Worm (Caenorhabditis elegans) whole organism, L4/young adult: ENCODE data around the gene ftt-2.

ENCODE experiments used
- W03F9.2 ChIP-seq: fragments of 150-350 bp; optimal IDR thresholded peaks from 2 replicates; lab custom pipeline; 2014; ENCODE audit warnings: missing biosample characterization, missing genetic modification characterization
- dao-5 ChIP-seq: sonication (generic microtip); optimal IDR thresholded peaks from 2 replicates; lab custom pipeline; 2016; ENCODE audit warnings: missing genotype, missing genetic modification characterization, moderate library complexity, missing compliant biosample characterization
- him-1 ChIP-seq: sonication (generic microtip); optimal IDR thresholded peaks from 2 replicates; lab custom pipeline; 2016; ENCODE audit warnings: missing genotype, missing genetic modification reagents, missing genetic modification characterization, missing compliant biosample characterization

Gene ftt-2

ce11 chrX:11605214-11605765, at the start of gene ftt-2:
TSS of gene ftt-2 (minus strand) at chrX:11605419.
- TF ChIP-seq him-1 (tag; lab: Kevin White, UChicago) (no peak), dao-5 (no peak), W03F9.2 (tag; lab: Kevin White, UChicago) (no peak)

DNA sequence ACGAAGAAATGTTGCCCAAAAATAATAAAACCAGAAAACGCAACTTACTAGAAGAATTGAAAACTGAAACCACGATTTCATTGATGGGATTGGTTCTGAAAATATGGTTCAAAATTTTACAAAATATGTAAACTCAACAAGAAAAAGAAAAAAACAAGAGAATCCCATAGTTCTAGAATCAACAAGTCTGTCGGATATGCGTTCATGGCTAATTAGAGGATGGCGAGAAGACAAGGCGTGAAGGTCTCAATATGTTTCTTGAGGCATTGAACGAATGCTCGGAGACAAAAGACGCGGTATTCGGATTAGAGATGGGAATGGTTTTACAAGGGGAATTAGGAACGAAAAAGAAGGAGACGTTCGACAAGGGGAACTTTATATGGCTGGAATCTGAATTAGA, 45.5 kb upstream of the ftt-2 start, which contains the start of gene cutl-11:
TSS of gene cutl-11 (minus strand) at position 101 of the 400 bp plus-strand sequence.
- TF ChIP-seq W03F9.2 (tag; lab: Kevin White, UChicago) (no peak), him-1 (tag; lab: Kevin White, UChicago) (no peak), dao-5 (no peak)

DNA sequence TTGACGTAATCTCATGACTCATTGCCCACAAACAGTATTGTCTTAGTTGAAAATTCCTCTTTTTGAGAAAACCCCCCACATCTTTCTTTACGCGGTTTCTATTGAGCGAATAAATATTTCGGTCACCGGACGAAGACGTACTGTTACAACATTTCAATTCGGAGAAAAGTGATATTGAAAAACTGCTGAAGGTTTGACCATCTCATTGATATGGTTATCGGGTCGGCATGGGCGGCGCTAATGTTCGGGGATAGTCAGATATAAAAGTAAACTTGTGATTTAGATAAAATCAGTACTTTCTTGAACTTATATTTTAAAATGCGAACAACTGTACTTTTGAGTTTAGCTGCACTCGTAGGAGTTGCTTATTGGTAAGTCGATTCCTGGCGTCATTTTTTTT, 41.9 kb upstream of the ftt-2 start, which contains the start of gene T04F8.8:
TSS of gene T04F8.8 (plus strand) at position 301 of the 400 bp plus-strand sequence.
- TF ChIP-seq dao-5 (no peak), W03F9.2 (tag; lab: Kevin White, UChicago) (no peak), him-1 (tag; lab: Kevin White, UChicago) (no peak)

- TF ChIP-seq dao-5 (no peak), W03F9.2 (tag; lab: Kevin White, UChicago) (no peak), him-1 (tag; lab: Kevin White, UChicago) (no peak)
These were observed 40.3 kb upstream of the ftt-2 start for ce11 chrX:11645517-11645916.

DNA sequence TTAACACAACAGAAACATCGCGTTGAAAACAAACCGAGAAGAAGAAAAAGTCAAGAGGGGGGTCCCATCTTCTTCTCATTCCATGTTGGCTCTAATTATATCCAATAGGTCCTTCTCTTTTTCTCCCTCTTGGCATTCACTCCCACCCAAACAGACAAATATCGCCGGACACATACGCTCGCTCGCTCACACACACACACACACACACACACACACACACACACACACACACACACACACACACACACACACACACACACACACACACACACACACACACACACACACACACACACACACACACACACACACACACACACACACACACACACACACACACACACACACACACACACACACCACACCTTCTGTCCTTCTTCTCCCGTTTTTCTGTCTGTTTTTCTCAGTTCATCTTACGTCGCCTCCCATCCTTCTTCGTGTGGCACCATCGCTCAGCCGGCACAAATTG, 38.6 kb upstream of the ftt-2 start, which contains the start of gene sto-4:
TSS of gene sto-4 (plus strand) at position 360 of the 469 bp plus-strand sequence.
- TF ChIP-seq him-1 (tag; lab: Kevin White, UChicago), result peak; percentile 81

DNA sequence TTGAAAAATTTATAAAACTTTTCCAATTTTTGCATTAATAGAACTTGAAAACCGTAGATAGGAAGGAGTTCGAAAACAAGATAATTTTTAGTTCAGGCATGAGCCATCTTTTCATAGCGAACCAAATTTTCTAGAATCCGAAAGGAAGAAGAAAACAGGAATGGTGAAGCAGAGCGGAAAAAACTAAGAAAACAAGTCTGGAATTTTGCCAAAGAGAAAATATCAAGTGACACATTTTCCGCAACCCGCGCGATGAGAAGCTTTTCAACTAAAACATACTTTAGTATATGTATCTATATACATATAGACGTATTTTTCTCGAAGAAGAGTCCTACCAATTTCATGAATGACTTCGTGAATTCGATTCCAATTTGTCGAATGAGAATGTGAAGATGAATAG, 36.3 kb upstream of the ftt-2 start:
- TF ChIP-seq him-1 (tag; lab: Kevin White, UChicago) (no peak), dao-5 (no peak)

DNA sequence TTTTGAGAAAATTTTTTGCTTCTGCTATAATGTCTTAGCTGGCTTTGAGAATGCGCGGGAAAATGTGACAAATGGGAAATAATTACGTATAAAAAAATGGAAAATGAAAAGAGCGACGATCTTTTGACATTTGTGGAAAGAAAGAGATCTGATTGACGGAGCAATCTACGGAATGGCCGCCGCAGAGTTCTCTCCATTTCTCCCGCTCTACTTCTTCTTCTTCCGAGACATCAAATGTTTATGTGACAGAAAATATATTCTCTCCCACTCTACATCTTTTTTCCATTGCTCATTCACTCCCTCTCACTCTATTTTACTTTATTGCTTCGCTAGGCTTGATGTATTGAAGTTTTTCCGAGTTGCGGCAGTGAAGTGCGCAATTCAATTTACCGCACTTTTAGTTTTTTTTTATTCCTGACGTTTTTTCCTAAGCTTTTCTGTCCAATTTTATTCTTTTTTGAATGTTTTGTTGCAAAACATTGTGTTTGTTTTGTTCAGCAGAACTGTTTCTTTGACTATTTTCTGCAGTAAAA, 35.3 kb upstream of the ftt-2 start:
- TF ChIP-seq W03F9.2 (tag; lab: Kevin White, UChicago) (no peak), him-1 (tag; lab: Kevin White, UChicago) (no peak), dao-5 (no peak)

DNA sequence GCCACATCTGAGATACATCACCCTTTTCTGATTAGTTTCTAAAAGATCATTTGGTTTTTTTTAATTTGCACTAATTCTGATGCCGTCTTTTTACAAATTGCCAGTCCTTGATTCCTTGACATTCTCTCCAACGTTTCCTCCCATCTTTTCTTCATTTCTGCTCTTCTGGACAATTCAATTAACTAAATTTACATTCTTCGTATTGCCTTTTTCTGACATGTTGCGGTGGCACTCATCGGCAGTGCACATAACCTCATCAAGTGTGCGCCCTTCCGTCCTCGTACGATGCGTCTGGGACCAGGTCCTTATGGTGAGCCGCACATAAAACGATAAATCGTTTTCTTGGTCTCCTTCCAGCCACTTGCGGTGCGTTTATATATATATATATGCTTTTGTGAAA, 33.8 kb upstream of the ftt-2 start:
- TF ChIP-seq W03F9.2 (tag; lab: Kevin White, UChicago) (no peak), dao-5 (no peak), him-1 (tag; lab: Kevin White, UChicago) (no peak)

ce11 chrX:11637721-11638120, 32.5 kb upstream of the ftt-2 start:
- TF ChIP-seq dao-5, result no peak
- no peak for TF ChIP-seq W03F9.2 (tag; lab: Kevin White, UChicago)
- TF ChIP-seq him-1 (tag; lab: Kevin White, UChicago), result no peak

DNA sequence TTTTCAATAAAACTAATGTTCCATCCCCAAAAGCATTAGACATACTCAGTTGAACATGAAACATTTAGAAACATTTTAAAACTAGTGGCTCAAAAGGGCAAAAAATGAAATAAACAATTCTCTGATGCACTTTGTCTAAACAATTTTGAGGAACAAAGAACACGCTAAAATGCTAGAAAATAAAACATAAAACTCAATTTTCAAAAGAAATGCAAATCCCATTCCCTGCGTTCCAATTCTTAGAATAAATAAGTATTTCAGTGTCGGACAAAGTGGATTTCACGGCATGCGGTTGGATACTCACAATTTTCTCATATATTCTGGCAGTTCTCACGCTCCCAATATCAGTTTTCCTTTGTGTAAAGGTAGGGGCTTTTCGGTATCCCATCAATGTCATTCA, 28.1 kb upstream of the ftt-2 start:
- TF ChIP-seq dao-5, result no peak
- TF ChIP-seq W03F9.2 (tag; lab: Kevin White, UChicago), result no peak
- no peak for TF ChIP-seq him-1 (tag; lab: Kevin White, UChicago)

DNA sequence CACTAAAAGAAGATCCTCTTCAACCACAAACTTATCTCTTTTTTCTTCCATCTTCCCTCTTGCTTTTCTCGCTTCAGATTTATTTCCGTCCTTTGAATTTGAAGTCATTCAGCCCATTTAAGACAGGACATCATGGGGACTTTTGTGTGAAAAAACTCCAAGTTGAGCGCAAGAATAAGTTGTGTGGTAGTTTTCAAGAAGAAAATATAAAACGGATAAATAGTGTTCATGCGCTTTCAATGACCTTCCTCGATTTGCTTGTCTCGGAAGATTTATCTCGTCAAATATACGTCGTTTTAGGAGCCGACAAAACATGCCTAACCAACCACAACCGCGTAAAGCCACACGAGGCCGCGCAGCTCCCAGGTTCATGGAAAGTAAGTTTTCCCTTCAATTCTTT, 26.9 kb upstream of the ftt-2 start, which contains the start of gene sto-6:
TSS of gene sto-6 (plus strand) at position 301 of the 400 bp plus-strand sequence.
- TF ChIP-seq dao-5 (no peak), W03F9.2 (tag; lab: Kevin White, UChicago) (no peak), him-1 (tag; lab: Kevin White, UChicago) (no peak)

ce11 chrX:11630499-11630898, 25.3 kb upstream of the ftt-2 start:
- TF ChIP-seq him-1 (tag; lab: Kevin White, UChicago), result no peak
- no peak for TF ChIP-seq dao-5
- no peak for TF ChIP-seq W03F9.2 (tag; lab: Kevin White, UChicago)

DNA sequence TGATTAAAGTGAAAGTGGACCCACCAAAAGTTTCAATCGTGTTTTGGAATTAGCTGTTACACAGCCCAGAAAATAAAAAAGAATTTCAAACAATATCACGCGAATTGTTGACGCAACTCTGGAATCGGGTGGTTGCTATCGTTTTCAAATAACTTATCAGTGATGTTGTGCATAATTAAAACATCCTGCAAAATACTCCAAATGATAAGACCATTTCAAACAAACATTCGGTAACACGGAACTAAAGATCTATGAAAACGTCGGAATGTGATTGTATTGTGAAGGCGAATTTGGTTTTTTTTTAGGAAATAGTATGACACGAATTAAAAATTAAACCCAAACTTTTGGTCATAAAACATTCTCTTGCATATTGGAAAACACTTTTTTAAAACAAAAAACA, 23.4 kb upstream of the ftt-2 start, which contains the start of gene spp-30:
TSS of gene spp-30 (minus strand) at position 101 of the 400 bp plus-strand sequence.
- TF ChIP-seq him-1 (tag; lab: Kevin White, UChicago), result no peak
- no peak for TF ChIP-seq dao-5
- TF ChIP-seq W03F9.2 (tag; lab: Kevin White, UChicago), result no peak

- TF ChIP-seq dao-5, result no peak
- TF ChIP-seq W03F9.2 (tag; lab: Kevin White, UChicago), result no peak
- no peak for TF ChIP-seq him-1 (tag; lab: Kevin White, UChicago)
These were observed 21.8 kb upstream of the ftt-2 start, which contains the start of gene twk-44 for ce11 chrX:11627013-11627412. TSS of gene twk-44 (minus strand) at chrX:11627113.

- TF ChIP-seq W03F9.2 (tag; lab: Kevin White, UChicago) (no peak), dao-5 (no peak), him-1 (tag; lab: Kevin White, UChicago) (no peak)
These were observed 19.4 kb upstream of the ftt-2 start for ce11 chrX:11624621-11625020.
